Fruit fly (Drosophila melanogaster): ENCODE data around the gene alph.

alph gene

dm6 chr3R:29617197-29617596 is 25.6 kb downstream of the alph start (continued):
- TF ChIP-seq Hmr (GFP tag; optimal IDR thresholded peaks at IDR 0.05), result peak; percentile 12
- no peak for TF ChIP-seq HLHmδ (GFP tag; optimal IDR thresholded peaks at IDR 0.05)
- TF ChIP-seq CG7839 (tag; optimal IDR thresholded peaks at IDR 0.05), result peak; percentile 23
- TF ChIP-seq Scr (GFP tag; IDR thresholded peaks at IDR 0.05; ENCODE audit: partially characterized antibody), result no peak
- no peak for TF ChIP-seq Neu2 (GFP tag; optimal IDR thresholded peaks at IDR 0.05; ENCODE audit: borderline replicate concordance)
- no peak for TF ChIP-seq usp (GFP tag; optimal IDR thresholded peaks at IDR 0.05)
- TF ChIP-seq Nf-YA (GFP tag; IDR thresholded peaks at IDR 0.05), result no peak
- TF ChIP-seq ato (GFP tag; IDR thresholded peaks at IDR 0.05; ENCODE audit: partially characterized antibody), result no peak
- no peak for TF ChIP-seq Hr78 (GFP tag; optimal IDR thresholded peaks at IDR 0.05)
- no peak for TF ChIP-seq CG16813 (GFP tag; IDR thresholded peaks at IDR 0.05; ENCODE audit: partially characterized antibody)
- TF ChIP-seq hbn (GFP tag; IDR thresholded peaks at IDR 0.05; ENCODE audit: partially characterized antibody), result no peak
- TF ChIP-seq tin (GFP tag; optimal IDR thresholded peaks at IDR 0.05), result no peak
- TF ChIP-seq tna (GFP tag; IDR thresholded peaks at IDR 0.05; ENCODE audit: partially characterized antibody), result no peak
- TF ChIP-seq HLH3B (GFP tag; IDR thresholded peaks at IDR 0.05), result 0 out of 2 replicates have a peak, but pooled peaks have one; percentile 25
- TF ChIP-seq CG33557 (GFP tag; optimal IDR thresholded peaks at IDR 0.05), result no peak
- TF ChIP-seq hkb (optimal IDR thresholded peaks at IDR 0.05), result no peak
- TF ChIP-seq hkb (GFP tag; IDR thresholded peaks at IDR 0.05), result 0 out of 2 replicates have a peak, but pooled peaks have one; percentile 23
- no peak for TF ChIP-seq pnt (GFP tag; optimal IDR thresholded peaks at IDR 0.05)
- no peak for TF ChIP-seq CG11247 (GFP tag; IDR thresholded peaks at IDR 0.05)
- TF ChIP-seq CG11696 (GFP tag; IDR thresholded peaks at IDR 0.05), result peak; percentile 70
- no peak for TF ChIP-seq Fer2 (tag; optimal IDR thresholded peaks at IDR 0.05)
- TF ChIP-seq Hey (tag; optimal IDR thresholded peaks at IDR 0.05), result no peak
- no peak for TF ChIP-seq chn (GFP tag; optimal IDR thresholded peaks at IDR 0.05)
- TF ChIP-seq Poxn (GFP tag; IDR thresholded peaks at IDR 0.05), result no peak
- no peak for TF ChIP-seq Sox100B (GFP tag; optimal IDR thresholded peaks at IDR 0.05)
- no peak for TF ChIP-seq GATAe (GFP tag; conservative IDR thresholded peaks at IDR 0.05)
- TF ChIP-seq H2.0 (GFP tag; IDR thresholded peaks at IDR 0.05), result no peak
- TF ChIP-seq Ptx1 (GFP tag; IDR thresholded peaks at IDR 0.05), result 0 out of 2 replicates have a peak, but pooled peaks have one; percentile 18
- no peak for TF ChIP-seq CG3726 (GFP tag; IDR thresholded peaks at IDR 0.05)
- TF ChIP-seq CG15269 (tag; optimal IDR thresholded peaks at IDR 0.05), result no peak
- no peak for TF ChIP-seq CG14860 (GFP tag; IDR thresholded peaks at IDR 0.05; ENCODE audit: partially characterized antibody)
- no peak for TF ChIP-seq CG8944 (GFP tag; optimal IDR thresholded peaks at IDR 0.05)
- TF ChIP-seq sc (optimal IDR thresholded peaks at IDR 0.05), result no peak
- TF ChIP-seq sc (GFP tag; optimal IDR thresholded peaks at IDR 0.05), result no peak
- no peak for TF ChIP-seq CG6813 (GFP tag; optimal IDR thresholded peaks at IDR 0.05)
- no peak for TF ChIP-seq CG1792 (GFP tag; optimal IDR thresholded peaks at IDR 0.05)
- TF ChIP-seq eyg (GFP tag; optimal IDR thresholded peaks at IDR 0.05), result no peak
- TF ChIP-seq Sry-δ (GFP tag; optimal IDR thresholded peaks at IDR 0.05), result no peak
- no peak for TF ChIP-seq Hr39 (optimal IDR thresholded peaks at IDR 0.05)
- no peak for TF ChIP-seq ro (GFP tag; IDR thresholded peaks at IDR 0.05)
- no peak for TF ChIP-seq CG14710 (tag; optimal IDR thresholded peaks at IDR 0.05)
- TF ChIP-seq CG12942 (GFP tag; optimal IDR thresholded peaks at IDR 0.05), result no peak
- no peak for TF ChIP-seq CG14050 (GFP tag; IDR thresholded peaks at IDR 0.05)
- no peak for TF ChIP-seq gsb-n (tag; optimal IDR thresholded peaks at IDR 0.05)
- TF ChIP-seq CG2199 (GFP tag; IDR thresholded peaks at IDR 0.05), result no peak
- peak; percentile 46 for TF ChIP-seq dmrt99B (tag; optimal IDR thresholded peaks at IDR 0.05)
- no peak for TF ChIP-seq Nf-YC (tag; optimal IDR thresholded peaks at IDR 0.05)
- no peak for TF ChIP-seq cas (GFP tag; IDR thresholded peaks at IDR 0.05)
- no peak for TF ChIP-seq sens-2 (GFP tag; IDR thresholded peaks at IDR 0.05)
- TF ChIP-seq CG14441 (GFP tag; IDR thresholded peaks at IDR 0.05), result 0 out of 2 replicates have a peak, but pooled peaks have one; percentile 35
- TF ChIP-seq CG2875 (GFP tag; optimal IDR thresholded peaks at IDR 0.05), result no peak
- no peak for TF ChIP-seq h (optimal IDR thresholded peaks at IDR 0.05)
- TF ChIP-seq sr (GFP tag; IDR thresholded peaks at IDR 0.05), result no peak

Data from whole organism, embryonic.